Worm (Caenorhabditis elegans) whole organism, early embryonic: ENCODE data around the gene F13H8.5.

Experiments used
- B0310.2 ChIP-seq: sonication (generic microtip); optimal IDR thresholded peaks from 2 replicates; lab custom pipeline; 2016; ENCODE audit warnings: mild to moderate bottlenecking, missing genetic modification characterization, missing compliant biosample characterization
- aly-1 ChIP-seq: sonication (generic microtip); optimal IDR thresholded peaks from 2 replicates; lab custom pipeline; 2016; ENCODE audit warnings: missing genetic modification characterization, missing compliant biosample characterization
- ama-1 ChIP-seq: fragments of 150-350 bp; optimal IDR thresholded peaks from 2 replicates; lab custom pipeline; 2014
- ceh-13 ChIP-seq: fragments of 200-800 bp; sonication (Bioruptor generic); optimal IDR thresholded peaks from 2 replicates; lab custom pipeline; 2018; ENCODE audit warnings: mild to moderate bottlenecking, missing genetic modification characterization, missing compliant biosample characterization
- ceh-36 ChIP-seq: sonication (generic microtip); optimal IDR thresholded peaks from 2 replicates; lab custom pipeline; 2016; ENCODE audit warnings: missing genetic modification characterization, inconsistent platforms, missing compliant biosample characterization
- ets-7 ChIP-seq: sonication (generic microtip); optimal IDR thresholded peaks from 2 replicates; lab custom pipeline; 2016; ENCODE audit warnings: missing genotype, missing genetic modification characterization, missing compliant biosample characterization
- flt-1 ChIP-seq: fragments of 200-800 bp; sonication (Bioruptor generic); IDR thresholded peaks from 2 replicates; pipeline ENCODE4 v1.3.6; 2022; ENCODE audit warnings: missing genetic modification characterization, missing compliant biosample characterization
- scrt-1 ChIP-seq: fragments of 200-800 bp; sonication (Bioruptor generic); IDR thresholded peaks from 2 replicates; pipeline ENCODE4 v1.3.6; 2022; ENCODE audit warnings: missing genetic modification characterization, missing compliant biosample characterization
- sea-1 ChIP-seq: fragments of 200-800 bp; sonication (Bioruptor generic); conservative IDR thresholded peaks from 2 replicates; pipeline ENCODE4 v1.3.6; 2022; ENCODE audit warnings: missing genetic modification characterization, missing compliant biosample characterization
- tra-4 ChIP-seq: sonication (generic microtip); optimal IDR thresholded peaks from 2 replicates; lab custom pipeline; 2017; ENCODE audit warnings: missing genetic modification characterization, missing compliant biosample characterization

- no peak for TF ChIP-seq ama-1 (lab: Kevin White, UChicago)
- no peak for TF ChIP-seq ets-7
- no peak for TF ChIP-seq flt-1 (GFP tag; lab: Robert Waterston, UW)
- no peak for TF ChIP-seq ceh-36
- TF ChIP-seq aly-1 = no peak
- TF ChIP-seq tra-4 (tag; lab: Kevin White, UChicago) = no peak
- TF ChIP-seq scrt-1 (GFP tag; lab: Robert Waterston, UW) = no peak
- TF ChIP-seq sea-1 = no peak
- TF ChIP-seq B0310.2 (tag; lab: Kevin White, UChicago) = no peak
- TF ChIP-seq ceh-13 (GFP tag; lab: Kevin White, UChicago) = no peak
These were observed 34.2 kb upstream of the F13H8.5 start, which contains the start of gene upb-1 for ce11 chrII:6290047-6290582.
